Worm (Caenorhabditis elegans): ENCODE results near the gene cyp-33C9.
"Not testable (repeated sequence)": the region's sequence is repeated elsewhere in the genome, so short reads cannot be mapped to it uniquely, and the experiment has no call there.

DNA sequence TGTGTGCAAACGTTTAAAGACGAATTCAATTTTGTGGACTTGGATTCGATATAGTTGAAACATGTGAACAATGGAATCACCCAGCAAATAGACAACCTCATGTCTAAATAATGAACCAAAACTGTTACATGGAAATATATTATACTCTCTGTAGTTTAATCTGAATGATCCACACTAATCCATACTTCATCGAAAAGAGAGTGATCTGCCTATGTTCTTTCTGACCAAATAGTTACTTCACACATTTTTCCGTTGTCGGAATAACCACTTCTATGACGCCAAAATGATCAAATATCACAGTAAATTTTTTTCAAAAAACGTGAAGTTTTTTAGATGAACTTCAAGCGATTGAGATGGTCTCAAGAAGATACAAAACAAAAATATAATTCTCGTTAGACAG is 7.7 kb upstream of the cyp-33C9 start, which contains the start of gene Y73C8C.4:
- TF ChIP-seq him-1, W03F9.2 (tag; optimal IDR thresholded peaks at IDR 0.05): not testable (repeated sequence)
